Fruit fly (Drosophila melanogaster): ENCODE data around the gene CG42374.

Gene CG42374

DNA sequence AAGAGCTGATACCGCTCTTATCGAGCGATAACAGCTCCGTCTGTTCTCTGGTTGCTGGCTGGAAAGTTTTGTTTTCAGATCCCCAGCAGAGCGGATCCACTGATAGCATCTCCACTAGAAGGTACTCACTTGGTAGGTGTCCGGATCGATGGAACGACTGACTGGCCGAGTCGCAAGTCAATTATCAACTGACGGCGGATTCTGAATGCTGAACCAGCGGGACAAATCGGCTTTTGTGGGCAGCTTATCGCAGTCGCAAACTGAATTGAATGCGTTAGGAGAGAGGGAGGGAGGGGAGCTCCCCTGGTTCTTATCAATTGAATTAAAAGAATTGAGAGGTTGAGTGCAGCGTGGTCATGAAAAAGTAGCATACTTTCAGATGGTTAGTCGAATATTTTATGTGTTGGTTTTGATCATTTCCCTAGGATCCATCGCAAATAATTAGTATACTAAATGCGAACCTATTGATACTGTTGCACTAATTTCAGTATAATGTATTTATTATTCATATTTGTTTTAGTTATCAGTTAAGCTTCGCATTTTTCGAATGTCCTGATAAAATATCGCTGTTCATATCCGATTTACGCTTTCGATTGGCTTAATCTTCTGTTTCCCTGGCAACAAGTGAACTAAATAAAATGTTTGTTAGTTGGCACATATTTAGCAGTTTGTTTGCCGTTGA, 5.3 kb downstream of the CG42374 start, which contains the start of the genes Aldh7A1 and CG14085 (continued):
- TF ChIP-seq sens-2 (GFP tag; IDR thresholded peaks at IDR 0.05) = no peak
- TF ChIP-seq CG3281 (GFP tag; optimal IDR thresholded peaks at IDR 0.05) = no peak
- TF ChIP-seq CG6765 (GFP tag; optimal IDR thresholded peaks at IDR 0.05) = no peak
- TF ChIP-seq vnd (GFP tag; IDR thresholded peaks at IDR 0.05; ENCODE audit: partially characterized antibody) = 0 out of 3 replicates have a peak, but pooled peaks have one; percentile 38
- peak; percentile 34 for TF ChIP-seq Max (GFP tag; optimal IDR thresholded peaks at IDR 0.05)
- TF ChIP-seq CG3995 (GFP tag; optimal IDR thresholded peaks at IDR 0.05) = no peak
- no peak for TF ChIP-seq Drgx (GFP tag; IDR thresholded peaks at IDR 0.05)
- no peak for TF ChIP-seq CG14050 (GFP tag; IDR thresholded peaks at IDR 0.05)
- peak; percentile 99 for TF ChIP-seq CG8281 (tag; optimal IDR thresholded peaks at IDR 0.05)
- no peak for TF ChIP-seq CG43689 (GFP tag; IDR thresholded peaks at IDR 0.05)
- no peak for TF ChIP-seq hb (GFP tag; IDR thresholded peaks at IDR 0.05; ENCODE audit: partially characterized antibody)
- TF ChIP-seq CG3726 (GFP tag; IDR thresholded peaks at IDR 0.05) = no peak
- TF ChIP-seq nmo (GFP tag; optimal IDR thresholded peaks at IDR 0.05) = no peak
- no peak for TF ChIP-seq Xbp1 (GFP tag; optimal IDR thresholded peaks at IDR 0.05)
- no peak for TF ChIP-seq otp (GFP tag; IDR thresholded peaks at IDR 0.05)
- no peak for TF ChIP-seq org-1 (GFP tag; optimal IDR thresholded peaks at IDR 0.05)
- no peak for TF ChIP-seq pan (optimal IDR thresholded peaks at IDR 0.05)
- TF ChIP-seq pan (GFP tag; optimal IDR thresholded peaks at IDR 0.05 in 1 of 2, IDR thresholded peaks at IDR 0.05 in 1 of 2) = no peak
- TF ChIP-seq CG34224 (GFP tag; IDR thresholded peaks at IDR 0.05; ENCODE audit: partially characterized antibody) = no peak
- no peak for TF ChIP-seq al (GFP tag; IDR thresholded peaks at IDR 0.05)
- TF ChIP-seq CG17912 (GFP tag; optimal IDR thresholded peaks at IDR 0.05) = peak; percentile 30
- TF ChIP-seq run (tag; optimal IDR thresholded peaks at IDR 0.05) = no peak
- TF ChIP-seq CG10959 (GFP tag; IDR thresholded peaks at IDR 0.05) = no peak
- no peak for TF ChIP-seq Abd-B (GFP tag; optimal IDR thresholded peaks at IDR 0.05)
- no peak for TF ChIP-seq D (optimal IDR thresholded peaks at IDR 0.05)
- no peak for TF ChIP-seq D (GFP tag; optimal IDR thresholded peaks at IDR 0.05)
- no peak for TF ChIP-seq ap (GFP tag; IDR thresholded peaks at IDR 0.05)
- no peak for TF ChIP-seq tll (GFP tag; optimal IDR thresholded peaks at IDR 0.05)
- no peak for TF ChIP-seq wor (GFP tag; IDR thresholded peaks at IDR 0.05)
- no peak for TF ChIP-seq Dp (GFP tag; optimal IDR thresholded peaks at IDR 0.05)
- TF ChIP-seq CG10147 (GFP tag; optimal IDR thresholded peaks at IDR 0.05) = no peak
- TF ChIP-seq Deaf1 (tag; optimal IDR thresholded peaks at IDR 0.05) = peak; percentile 78

DNA sequence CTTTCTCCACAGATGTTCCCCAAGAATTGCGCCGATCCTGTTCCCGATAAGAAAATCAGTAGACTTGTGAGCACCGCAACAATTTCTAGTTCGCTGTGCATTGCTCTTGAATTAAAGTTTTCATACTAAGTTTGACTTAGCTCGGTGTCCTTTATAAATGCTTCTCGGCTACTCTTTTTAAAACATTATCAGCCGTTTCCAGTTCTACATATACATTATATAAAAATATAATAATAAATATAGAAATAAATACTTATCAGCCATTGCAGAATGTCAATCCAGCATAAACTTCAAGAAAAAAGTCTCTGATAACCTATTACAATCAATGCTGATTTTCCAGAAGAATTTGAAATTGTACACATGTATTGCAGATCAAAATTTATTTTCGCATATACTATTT, 7.0 kb downstream of the CG42374 start, which contains the start of gene CG14088:
Gene CG14088, minus strand, starts transcription at position 101 of the 400 bp plus-strand sequence.
- no peak for TF ChIP-seq Dll (GFP tag; IDR thresholded peaks at IDR 0.05; ENCODE audit: partially characterized antibody)
- no peak for TF ChIP-seq eve (GFP tag; optimal IDR thresholded peaks at IDR 0.05)
- no peak for TF ChIP-seq yki (optimal IDR thresholded peaks at IDR 0.05)

DNA sequence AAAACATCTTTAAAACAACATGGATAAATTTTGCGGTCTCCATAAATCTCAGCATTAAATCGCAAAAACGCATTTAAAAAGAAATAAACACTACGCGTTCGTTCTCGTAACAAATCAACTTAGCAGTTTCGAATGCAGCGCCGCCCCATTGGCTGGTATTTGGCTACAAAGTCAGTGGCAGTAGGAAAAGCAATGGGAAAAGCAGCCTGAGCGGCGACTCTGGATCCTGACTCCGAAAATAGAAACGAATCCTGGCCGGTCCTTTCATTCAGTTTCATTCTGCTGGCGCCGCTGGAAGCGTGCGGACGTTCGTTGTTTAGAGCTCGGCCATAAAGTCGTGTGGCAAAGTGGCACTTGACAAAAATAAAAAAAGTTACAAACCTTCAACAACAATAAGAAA, 11.9 kb downstream of the CG42374 start, which contains the start of gene CG14086:
Gene CG14086, plus strand, starts transcription at position 301 of the 400 bp plus-strand sequence.
- TF ChIP-seq Ravus (GFP tag; IDR thresholded peaks at IDR 0.05) (no peak), CG11723 (GFP tag; optimal IDR thresholded peaks at IDR 0.05) (no peak), slbo (GFP tag; IDR thresholded peaks at IDR 0.05) (no peak), Awh (GFP tag; IDR thresholded peaks at IDR 0.05) (no peak), ac (GFP tag; optimal IDR thresholded peaks at IDR 0.05) (no peak), Bdp1 (GFP tag; optimal IDR thresholded peaks at IDR 0.05) (no peak), repo (GFP tag; optimal IDR thresholded peaks at IDR 0.05) (no peak), Sry-β (GFP tag; optimal IDR thresholded peaks at IDR 0.05) (no peak), tio (GFP tag; optimal IDR thresholded peaks at IDR 0.05) (no peak)
